Worm (Caenorhabditis elegans) whole organism, young adult: ENCODE results near the gene ttr-22.

ENCODE experiments used
- B0261.1 ChIP-seq: sonication (generic microtip); optimal IDR thresholded peaks from 2 replicates; lab custom pipeline; 2016; ENCODE audit warnings: mild to moderate bottlenecking, missing genetic modification characterization, moderate library complexity, missing compliant biosample characterization
- B0336.3 ChIP-seq: fragments of 200-800 bp; sonication (Bioruptor generic); IDR thresholded peaks from 2 replicates; pipeline ENCODE4 v1.3.6; 2022; ENCODE audit warnings: missing genetic modification characterization, missing compliant biosample characterization
- F23B12.7 ChIP-seq: sonication (generic microtip); optimal IDR thresholded peaks from 2 replicates; lab custom pipeline; 2017; ENCODE audit warnings: missing genetic modification characterization, mild to moderate bottlenecking, missing compliant biosample characterization, antibody characterized with exemption, moderate library complexity; ENCODE audit not compliant: insufficient read depth
- F37B4.10 ChIP-seq: fragments of 200-800 bp; sonication (Bioruptor generic); IDR thresholded peaks from 2 replicates; pipeline ENCODE4 v1.3.6; 2022; ENCODE audit warnings: missing genetic modification characterization, missing compliant biosample characterization
- F49E8.2 ChIP-seq: sonication (generic microtip); optimal IDR thresholded peaks from 3 replicates; lab custom pipeline; 2017; ENCODE audit warnings: missing genetic modification characterization, mild to moderate bottlenecking, missing compliant biosample characterization, antibody characterized with exemption, moderate library complexity; ENCODE audit not compliant: insufficient read depth
- F55B11.4 ChIP-seq: sonication (generic microtip); optimal IDR thresholded peaks from 2 replicates; lab custom pipeline; 2016; ENCODE audit warnings: missing compliant biosample characterization, missing genetic modification characterization, borderline replicate concordance; ENCODE audit not compliant: insufficient read depth
- K11D2.4 ChIP-seq: fragments of 200-800 bp; sonication (Bioruptor generic); IDR thresholded peaks from 2 replicates; pipeline ENCODE4 v1.3.6; 2022; ENCODE audit warnings: missing genetic modification reagents, missing genetic modification characterization, missing compliant biosample characterization
- K12H6.12 ChIP-seq: fragments of 200-800 bp; sonication (Bioruptor generic); optimal IDR thresholded peaks from 2 replicates; lab custom pipeline; 2018; ENCODE audit warnings: mild to moderate bottlenecking, missing genetic modification characterization, missing compliant biosample characterization
- T07F8.4 ChIP-seq: sonication (generic microtip); optimal IDR thresholded peaks from 2 replicates; lab custom pipeline; 2016; ENCODE audit warnings: mild to moderate bottlenecking, missing genetic modification characterization, moderate library complexity, missing compliant biosample characterization
- Y53F4B.3 ChIP-seq: fragments of 200-800 bp; sonication (Bioruptor generic); IDR thresholded peaks from 2 replicates; pipeline ENCODE4 v1.3.6; 2022; ENCODE audit warnings: missing genetic modification reagents, missing genetic modification characterization, missing compliant biosample characterization
- Y79H2A.3 ChIP-seq: fragments of 200-800 bp; sonication (Bioruptor generic); conservative IDR thresholded peaks from 2 replicates; pipeline ENCODE4 v1.3.6; 2022; ENCODE audit warnings: missing genetic modification reagents, missing genetic modification characterization, missing compliant biosample characterization
- Y95B8A.8 ChIP-seq: fragments of 200-800 bp; sonication (Bioruptor generic); IDR thresholded peaks from 2 replicates; pipeline ENCODE4 v1.3.6; 2022; ENCODE audit warnings: missing genetic modification reagents, missing genetic modification characterization, missing compliant biosample characterization
- ZK185.1 ChIP-seq: sonication (generic microtip); optimal IDR thresholded peaks from 2 replicates; lab custom pipeline; 2016; ENCODE audit warnings: mild to moderate bottlenecking, missing genetic modification characterization, missing compliant biosample characterization; ENCODE audit not compliant: poor library complexity, severe bottlenecking
- athp-1 ChIP-seq: sonication (generic microtip); optimal IDR thresholded peaks from 2 replicates; lab custom pipeline; 2017; ENCODE audit warnings: mild to moderate bottlenecking, missing genetic modification characterization, missing compliant biosample characterization
- attf-5 ChIP-seq: fragments of 200-800 bp; sonication (Bioruptor generic); optimal IDR thresholded peaks from 2 replicates; lab custom pipeline; 2018; ENCODE audit warnings: mild to moderate bottlenecking, missing genetic modification characterization, missing compliant biosample characterization
- bed-1 ChIP-seq: fragments of 200-800 bp; sonication (Bioruptor generic); IDR thresholded peaks from 2 replicates; pipeline ENCODE4 v1.3.6; 2022; ENCODE audit warnings: missing genetic modification reagents, missing genetic modification characterization, missing compliant biosample characterization
- bed-2 ChIP-seq: fragments of 200-800 bp; sonication (Bioruptor generic); IDR thresholded peaks from 2 replicates; pipeline ENCODE4 v1.3.6; 2022; ENCODE audit warnings: missing genetic modification reagents, missing genetic modification characterization, missing compliant biosample characterization
- cebp-1 ChIP-seq, 2 experiments: fragments of 200-800 bp in 1 of 2; sonication (Bioruptor generic) in 1 of 2; sonication (generic microtip) in 1 of 2; IDR thresholded peaks in 1 of 2; optimal IDR thresholded peaks in 1 of 2; 2 replicates each; pipeline versions ENCODE4 v1.3.6 to Lab custom; 2017 to 2022; ENCODE audit warnings: missing compliant biosample characterization in 2 of 2, missing genetic modification characterization in 2 of 2, mild to moderate bottlenecking in 1 of 2, missing genetic modification reagents in 1 of 2, moderate library complexity in 1 of 2
- die-1 ChIP-seq: sonication (generic microtip); optimal IDR thresholded peaks from 2 replicates; lab custom pipeline; 2016; ENCODE audit warnings: missing genotype, mild to moderate bottlenecking, missing genetic modification characterization, missing compliant biosample characterization
- egl-18 ChIP-seq: fragments of 200-800 bp; sonication (Bioruptor generic); IDR thresholded peaks from 2 replicates; pipeline ENCODE4 v1.3.6; 2022; ENCODE audit warnings: missing genetic modification reagents, missing genetic modification characterization, missing compliant biosample characterization
- hmg-1.2 ChIP-seq: fragments of 200-800 bp; sonication (Bioruptor generic); IDR thresholded peaks from 2 replicates; pipeline ENCODE4 v1.3.6; 2022; ENCODE audit warnings: missing genetic modification reagents, missing genetic modification characterization, missing compliant biosample characterization
- hrde-1 ChIP-seq: sonication (generic microtip); optimal IDR thresholded peaks from 2 replicates; lab custom pipeline; 2016; ENCODE audit warnings: missing genetic modification characterization, mild to moderate bottlenecking, missing compliant biosample characterization, moderate library complexity, missing genotype, missing genetic modification reagents, borderline replicate concordance
- lin-35 ChIP-seq, 3 experiments: fragments of 150-350 bp in 2 of 3; sonication (generic microtip) in 1 of 3; optimal IDR thresholded peaks; 2 replicates each; lab custom pipeline; 2014 to 2018; ENCODE audit warnings: missing biosample characterization in 3 of 3, missing genetic modification characterization in 3 of 3, missing genetic modification reagents in 3 of 3
- lin-54 ChIP-seq: fragments of 200-800 bp; sonication (Bioruptor generic); optimal IDR thresholded peaks from 2 replicates; lab custom pipeline; 2018; ENCODE audit warnings: mild to moderate bottlenecking, missing genetic modification characterization, missing compliant biosample characterization
- lsy-27 ChIP-seq: sonication (generic microtip); optimal IDR thresholded peaks from 2 replicates; lab custom pipeline; 2017; ENCODE audit warnings: missing genetic modification characterization, mild to moderate bottlenecking, missing compliant biosample characterization, antibody characterized with exemption, missing genotype, borderline replicate concordance; ENCODE audit not compliant: insufficient read depth
- madf-3 ChIP-seq: fragments of 200-800 bp; sonication (Bioruptor generic); IDR thresholded peaks from 2 replicates; pipeline ENCODE4 v1.3.6; 2022; ENCODE audit warnings: missing genetic modification reagents, missing genetic modification characterization, missing compliant biosample characterization
- madf-6 ChIP-seq: fragments of 200-800 bp; sonication (Bioruptor generic); IDR thresholded peaks from 2 replicates; pipeline ENCODE4 v1.3.6; 2022; ENCODE audit warnings: missing genetic modification reagents, missing genetic modification characterization, missing compliant biosample characterization
- mes-4 ChIP-seq: sonication (generic microtip); optimal IDR thresholded peaks from 2 replicates; lab custom pipeline; 2016; ENCODE audit warnings: missing genotype, missing genetic modification characterization, missing compliant biosample characterization
- mxl-1 ChIP-seq: sonication (generic microtip); optimal IDR thresholded peaks from 2 replicates; lab custom pipeline; 2016; ENCODE audit warnings: missing genetic modification characterization, missing compliant biosample characterization
- nfya-1 ChIP-seq: sonication (generic microtip); optimal IDR thresholded peaks from 2 replicates; lab custom pipeline; 2017; ENCODE audit warnings: antibody characterized with exemption, missing compliant biosample characterization, missing genetic modification characterization, borderline replicate concordance; ENCODE audit not compliant: insufficient read depth
- nfya-2 ChIP-seq: fragments of 200-800 bp; sonication (Bioruptor generic); IDR thresholded peaks from 2 replicates; pipeline ENCODE4 v1.3.6; 2022; ENCODE audit warnings: missing genetic modification reagents, missing genetic modification characterization, missing compliant biosample characterization
- nhr-179 ChIP-seq: sonication (generic microtip); optimal IDR thresholded peaks from 2 replicates; lab custom pipeline; 2016; ENCODE audit warnings: mild to moderate bottlenecking, missing genetic modification characterization, missing compliant biosample characterization
- nhr-90 ChIP-seq: sonication (generic microtip); optimal IDR thresholded peaks from 2 replicates; lab custom pipeline; 2016; ENCODE audit warnings: missing genotype, mild to moderate bottlenecking, missing genetic modification characterization, missing compliant biosample characterization
- pha-4 ChIP-seq: fragments of 150-350 bp; sonication (generic microtip); optimal IDR thresholded peaks from 2 replicates; lab custom pipeline; 2014; ENCODE audit warnings: missing biosample characterization, missing genetic modification reagents, missing genetic modification characterization
- sdz-38 ChIP-seq: sonication (generic microtip); optimal IDR thresholded peaks from 2 replicates; lab custom pipeline; 2016; ENCODE audit warnings: missing genotype, missing genetic modification characterization, missing compliant biosample characterization
- sptf-2 ChIP-seq: fragments of 200-800 bp; sonication (Bioruptor generic); optimal IDR thresholded peaks from 2 replicates; lab custom pipeline; 2018; ENCODE audit warnings: mild to moderate bottlenecking, missing genetic modification characterization, missing compliant biosample characterization
- tbp1 ChIP-seq: fragments of 200-800 bp; sonication (Bioruptor generic); optimal IDR thresholded peaks from 2 replicates; lab custom pipeline; 2018; ENCODE audit warnings: mild to moderate bottlenecking, missing genetic modification characterization, missing compliant biosample characterization
- unc-130 ChIP-seq: sonication (generic microtip); optimal IDR thresholded peaks from 2 replicates; lab custom pipeline; 2016; ENCODE audit warnings: missing genetic modification reagents, missing genetic modification characterization, missing compliant biosample characterization
- unc-62 ChIP-seq: fragments of 150-350 bp; optimal IDR thresholded peaks from 2 replicates; lab custom pipeline; 2014; ENCODE audit warnings: missing biosample characterization, missing genetic modification reagents, missing genetic modification characterization
- zfh-2 ChIP-seq: fragments of 200-800 bp; sonication (Bioruptor generic); conservative IDR thresholded peaks from 2 replicates; pipeline ENCODE4 v1.3.6; 2022; ENCODE audit warnings: missing genetic modification reagents, missing genetic modification characterization, missing compliant biosample characterization
- ztf-22 ChIP-seq: fragments of 200-800 bp; sonication (Bioruptor generic); optimal IDR thresholded peaks from 2 replicates; lab custom pipeline; 2018; ENCODE audit warnings: mild to moderate bottlenecking, missing genetic modification characterization, moderate library complexity, missing compliant biosample characterization
- ztf-25 ChIP-seq: fragments of 200-800 bp; sonication (Bioruptor generic); IDR thresholded peaks from 2 replicates; pipeline ENCODE4 v1.3.6; 2022; ENCODE audit warnings: missing genetic modification reagents, missing genetic modification characterization, missing compliant biosample characterization
- ztf-28 ChIP-seq: fragments of 200-800 bp; sonication (Bioruptor generic); IDR thresholded peaks from 2 replicates; pipeline ENCODE4 v1.3.6; 2022; ENCODE audit warnings: missing genetic modification reagents, missing genetic modification characterization, missing compliant biosample characterization
- ztf-3 ChIP-seq: fragments of 200-800 bp; sonication (Bioruptor generic); optimal IDR thresholded peaks from 2 replicates; lab custom pipeline; 2018; ENCODE audit warnings: mild to moderate bottlenecking, missing genetic modification characterization, missing compliant biosample characterization
- ztf-6 ChIP-seq: fragments of 200-800 bp; sonication (Bioruptor generic); IDR thresholded peaks from 2 replicates; pipeline ENCODE4 v1.3.6; 2022; ENCODE audit warnings: missing genetic modification reagents, missing genetic modification characterization, missing compliant biosample characterization

Gene ttr-22

ce11 chrV:12271495-12271894, 30.3 kb downstream of the ttr-22 start, which contains the start of the genes tsfm-1 and capg-2 (continued):
- TF ChIP-seq nhr-90 (tag; lab: Kevin White, UChicago), result no peak
- TF ChIP-seq, all 124 proteins: peak for 4

ce11 chrV:12275714-12276113, 34.5 kb downstream of the ttr-22 start:
- no peak for TF ChIP-seq F23B12.7 (tag; lab: Kevin White, UChicago)
- TF ChIP-seq Y53F4B.3, result no peak
- TF ChIP-seq ZK185.1, result no peak
- TF ChIP-seq egl-18 (GFP tag; lab: Robert Waterston, UW), result no peak
- no peak for TF ChIP-seq die-1
- TF ChIP-seq Y95B8A.8 (GFP tag; lab: Robert Waterston, UW), result no peak
- TF ChIP-seq sptf-2 (GFP tag; lab: Kevin White, UChicago), result no peak
- 0 out of 2 replicates have a peak, but pooled peaks have one; percentile 44 for TF ChIP-seq nfya-2
- no peak for TF ChIP-seq K12H6.12 (tag; lab: Kevin White, UChicago)
- no peak for TF ChIP-seq T07F8.4
- no peak for TF ChIP-seq pha-4 (tag; lab: Kevin White, UChicago)
- no peak for TF ChIP-seq zfh-2
- TF ChIP-seq athp-1 (tag; lab: Kevin White, UChicago), result no peak
- TF ChIP-seq hrde-1 (tag; lab: Kevin White, UChicago), result peak; percentile 67
- no peak for TF ChIP-seq B0336.3 (GFP tag; lab: Robert Waterston, UW)
- no peak for TF ChIP-seq F49E8.2 (tag; lab: Kevin White, UChicago)
- TF ChIP-seq F55B11.4 (tag; lab: Kevin White, UChicago), result no peak
- TF ChIP-seq lsy-27 (tag; lab: Kevin White, UChicago), result no peak
- no peak for TF ChIP-seq bed-1 (GFP tag; lab: Robert Waterston, UW)
- TF ChIP-seq hmg-1.2 (GFP tag; lab: Robert Waterston, UW), result no peak
- TF ChIP-seq madf-6 (GFP tag; lab: Robert Waterston, UW), result no peak
- no peak for TF ChIP-seq B0261.1 (tag; lab: Kevin White, UChicago)
- TF ChIP-seq sdz-38 (tag; lab: Kevin White, UChicago), result no peak
- no peak for TF ChIP-seq nhr-90 (tag; lab: Kevin White, UChicago)
- no peak for TF ChIP-seq unc-62
- TF ChIP-seq cebp-1 (GFP tag; IDR thresholded peaks at IDR 0.05; lab: Robert Waterston, UW), result no peak
- no peak for TF ChIP-seq cebp-1 (tag; optimal IDR thresholded peaks at IDR 0.05; lab: Kevin White, UChicago)
- no peak for TF ChIP-seq F37B4.10
- TF ChIP-seq K11D2.4 (GFP tag; lab: Robert Waterston, UW), result no peak
- TF ChIP-seq tbp1, result no peak
- TF ChIP-seq mes-4 (tag; lab: Kevin White, UChicago), result no peak
- no peak for TF ChIP-seq attf-5 (GFP tag; lab: Kevin White, UChicago)
- TF ChIP-seq Y79H2A.3 (GFP tag; lab: Robert Waterston, UW), result 0 out of 2 replicates have a peak, but pooled peaks have one; percentile 43
- no peak for TF ChIP-seq nhr-179 (tag; lab: Kevin White, UChicago)
- TF ChIP-seq lin-54 (GFP tag; lab: Kevin White, UChicago), result no peak
- TF ChIP-seq nfya-1 (tag; lab: Kevin White, UChicago), result no peak
- 0 out of 2 replicates have a peak, but pooled peaks have one; percentile 9 for TF ChIP-seq ztf-28 (GFP tag; lab: Robert Waterston, UW)
- TF ChIP-seq ztf-22 (GFP tag; lab: Kevin White, UChicago), result no peak
- TF ChIP-seq madf-3, result 0 out of 2 replicates have a peak, but pooled peaks have one; percentile 44
- TF ChIP-seq lin-35 (GFP tag; optimal IDR thresholded peaks at IDR 0.05; lab: Kevin White, UChicago), result peak in 1 of 3 experiments; percentile 4
- no peak for TF ChIP-seq unc-130 (GFP tag; lab: Kevin White, UChicago)
- no peak for TF ChIP-seq ztf-6
- TF ChIP-seq mxl-1 (tag; lab: Kevin White, UChicago), result no peak
- no peak for TF ChIP-seq bed-2 (GFP tag; lab: Robert Waterston, UW)
- no peak for TF ChIP-seq ztf-25 (GFP tag; lab: Robert Waterston, UW)
- TF ChIP-seq ztf-3 (GFP tag; lab: Kevin White, UChicago), result no peak
